Fruit fly (Drosophila melanogaster): ENCODE results near the gene CG3386.

- TF ChIP-seq kay (GFP tag; ENCODE audit: borderline replicate concordance) (no peak), Hr96 (GFP tag; optimal IDR thresholded peaks at IDR 0.05) (no peak), CG7045 (GFP tag; optimal IDR thresholded peaks at IDR 0.05) (no peak), cnc (optimal IDR thresholded peaks at IDR 0.05) (no peak), tj (GFP tag; optimal IDR thresholded peaks at IDR 0.05) (no peak), CG12768 (GFP tag; optimal IDR thresholded peaks at IDR 0.05) (no peak), Crg-1 (GFP tag; optimal IDR thresholded peaks at IDR 0.05) (no peak), CG33017 (tag; optimal IDR thresholded peaks at IDR 0.05) (no peak), CG5204 (GFP tag; optimal IDR thresholded peaks at IDR 0.05) (no peak), ovo (GFP tag; optimal IDR thresholded peaks at IDR 0.05) (no peak)
These were observed 44.4 kb upstream of the CG3386 start for dm6 chr3L:726486-727180.

Measured in whole organism, adult.